Fruit fly (Drosophila melanogaster) whole organism, prepupa: ENCODE data around the gene Csp.
A peak's percentile ranks its signal among the peaks of the same experiment; 100 is the strongest.

ENCODE experiments used
- Blimp-1 ChIP-seq: fragments of 200-800 bp; sonication (Bioruptor generic); optimal IDR thresholded peaks from 3 replicates; lab custom pipeline; 2017; ENCODE audit warnings: missing biosample characterization, missing genetic modification characterization, mild to moderate bottlenecking, moderate library complexity, missing genetic modification reagents
- CG10631 ChIP-seq: fragments of 200-800 bp; sonication (Bioruptor generic); optimal IDR thresholded peaks from 2 replicates; lab custom pipeline; 2016; ENCODE audit warnings: missing biosample characterization, missing genetic modification characterization
- CG10669 ChIP-seq: fragments of 200-800 bp; sonication (Bioruptor generic); optimal IDR thresholded peaks from 3 replicates; lab custom pipeline; 2018; ENCODE audit warnings: missing biosample characterization, mild to moderate bottlenecking, missing genetic modification characterization, moderate library complexity
- CG11294 ChIP-seq: fragments of 200-800 bp; sonication (Bioruptor generic); IDR thresholded peaks from 2 replicates; pipeline ENCODE4 v1.3.6; 2022; ENCODE audit warnings: missing biosample characterization, missing genetic modification characterization
- CG11902 ChIP-seq: fragments of 200-800 bp; sonication (Bioruptor generic); optimal IDR thresholded peaks from 3 replicates; lab custom pipeline; 2016; ENCODE audit warnings: missing biosample characterization, missing genetic modification characterization
- CG1621 ChIP-seq: fragments of 200-800 bp; sonication (Bioruptor generic); optimal IDR thresholded peaks from 3 replicates; lab custom pipeline; 2018; ENCODE audit warnings: missing biosample characterization, mild to moderate bottlenecking, missing genetic modification characterization
- CG16779 ChIP-seq: fragments of 200-800 bp; sonication (Bioruptor generic); optimal IDR thresholded peaks from 3 replicates; lab custom pipeline; 2017; ENCODE audit warnings: missing biosample characterization, mild to moderate bottlenecking, missing genetic modification characterization
- CG3032 ChIP-seq: fragments of 200-800 bp; optimal IDR thresholded peaks from 2 replicates; lab custom pipeline; 2019; ENCODE audit warnings: missing biosample characterization, mild to moderate bottlenecking, missing genetic modification characterization, moderate library complexity
- CG31627 ChIP-seq: fragments of 200-800 bp; sonication (Bioruptor generic); optimal IDR thresholded peaks from 3 replicates; lab custom pipeline; 2016; ENCODE audit warnings: missing biosample characterization, missing genetic modification characterization
- CG32006 ChIP-seq: fragments of 200-800 bp; sonication (Bioruptor generic); optimal IDR thresholded peaks from 3 replicates; lab custom pipeline; 2017; ENCODE audit warnings: missing biosample characterization, mild to moderate bottlenecking, missing genetic modification characterization
- CG34406 ChIP-seq: fragments of 200-800 bp; sonication (Bioruptor generic); optimal IDR thresholded peaks from 3 replicates; lab custom pipeline; 2016; ENCODE audit warnings: missing biosample characterization, missing genetic modification characterization
- CG3919 ChIP-seq: fragments of 200-800 bp; sonication (Bioruptor generic); optimal IDR thresholded peaks from 3 replicates; lab custom pipeline; 2016; ENCODE audit warnings: missing biosample characterization, missing genetic modification characterization
- CG4318 ChIP-seq: fragments of 200-800 bp; sonication (Bioruptor generic); optimal IDR thresholded peaks from 3 replicates; lab custom pipeline; 2017; ENCODE audit warnings: missing biosample characterization, mild to moderate bottlenecking, missing genetic modification characterization
- CG6163 ChIP-seq: fragments of 200-800 bp; sonication (Bioruptor generic); IDR thresholded peaks from 3 replicates; pipeline ENCODE4 v1.3.6; 2022; ENCODE audit warnings: missing biosample characterization, missing genetic modification characterization
- CG6792 ChIP-seq: fragments of 200-800 bp; sonication (Bioruptor generic); optimal IDR thresholded peaks from 3 replicates; lab custom pipeline; 2016; ENCODE audit warnings: missing biosample characterization, missing genetic modification characterization
- CG6808 ChIP-seq: fragments of 200-800 bp; sonication (Bioruptor generic); optimal IDR thresholded peaks from 3 replicates; lab custom pipeline; 2017; ENCODE audit warnings: missing biosample characterization, missing genetic modification characterization, mild to moderate bottlenecking, moderate library complexity, missing genetic modification reagents
- CG7368 ChIP-seq: fragments of 200-800 bp; sonication (Bioruptor generic); optimal IDR thresholded peaks from 3 replicates; lab custom pipeline; 2016; ENCODE audit warnings: missing biosample characterization, missing genetic modification characterization
- CG8119 ChIP-seq: fragments of 200-800 bp; sonication (Bioruptor generic); IDR thresholded peaks from 3 replicates; pipeline ENCODE4 v1.3.6; 2022; ENCODE audit warnings: missing biosample characterization, missing genetic modification characterization
- CG8319 ChIP-seq: fragments of 200-800 bp; sonication (Bioruptor generic); optimal IDR thresholded peaks from 3 replicates; lab custom pipeline; 2016; ENCODE audit warnings: missing biosample characterization, missing genetic modification characterization
- Eip75B ChIP-seq: fragments of 200-800 bp; sonication (Bioruptor generic); optimal IDR thresholded peaks from 3 replicates; lab custom pipeline; 2016; ENCODE audit warnings: missing biosample characterization, missing genetic modification characterization
- Eip78C ChIP-seq: fragments of 200-800 bp; sonication (Bioruptor generic); peaks from one replicate; lab custom pipeline; 2016; ENCODE audit warnings: missing biosample characterization, missing genetic modification characterization
- Eip93F ChIP-seq: fragments of 200-800 bp; sonication (Bioruptor generic); optimal IDR thresholded peaks from 2 replicates; lab custom pipeline; 2016; ENCODE audit warnings: missing biosample characterization, mild to moderate bottlenecking, missing genetic modification characterization
- Ets96B ChIP-seq: fragments of 200-800 bp; optimal IDR thresholded peaks from 2 replicates; lab custom pipeline; 2019; ENCODE audit warnings: missing biosample characterization, mild to moderate bottlenecking, missing genetic modification characterization, moderate library complexity
- Gug ChIP-seq: fragments of 200-800 bp; sonication (Bioruptor generic); IDR thresholded peaks from 2 replicates; pipeline ENCODE4 v1.3.6; 2022; ENCODE audit warnings: missing biosample characterization, missing genetic modification characterization
- Hr39 ChIP-seq: fragments of 200-800 bp; sonication (Bioruptor generic); optimal IDR thresholded peaks from 2 replicates; lab custom pipeline; 2016; ENCODE audit warnings: missing biosample characterization, missing genetic modification characterization
- Hr4 ChIP-seq: fragments of 200-800 bp; sonication (Bioruptor generic); optimal IDR thresholded peaks from 3 replicates; lab custom pipeline; 2016; ENCODE audit warnings: missing biosample characterization, missing genetic modification characterization
- Lpt ChIP-seq: fragments of 200-800 bp; sonication (Bioruptor generic); optimal IDR thresholded peaks from 3 replicates; lab custom pipeline; 2016; ENCODE audit warnings: missing biosample characterization, missing genetic modification characterization
- Met ChIP-seq: fragments of 200-800 bp; sonication (Bioruptor generic); optimal IDR thresholded peaks from 3 replicates; lab custom pipeline; 2016; ENCODE audit warnings: missing biosample characterization, missing genetic modification characterization
- OdsH ChIP-seq: fragments of 200-800 bp; sonication (Bioruptor generic); optimal IDR thresholded peaks from 3 replicates; lab custom pipeline; 2016; ENCODE audit warnings: missing biosample characterization, missing genetic modification characterization
- Smox ChIP-seq: fragments of 200-800 bp; sonication (Bioruptor generic); optimal IDR thresholded peaks from 3 replicates; lab custom pipeline; 2016; ENCODE audit warnings: missing biosample characterization, missing genetic modification characterization
- Sox102F ChIP-seq: fragments of 200-800 bp; sonication (Bioruptor generic); optimal IDR thresholded peaks from 2 replicates; lab custom pipeline; 2016; ENCODE audit warnings: missing biosample characterization, mild to moderate bottlenecking, missing genetic modification characterization
- Sox15 ChIP-seq: fragments of 200-800 bp; sonication (Bioruptor generic); optimal IDR thresholded peaks from 3 replicates; lab custom pipeline; 2016; ENCODE audit warnings: missing biosample characterization, missing genetic modification characterization
- achi ChIP-seq: fragments of 200-800 bp; sonication (Bioruptor generic); optimal IDR thresholded peaks from 3 replicates; lab custom pipeline; 2016; ENCODE audit warnings: missing biosample characterization, missing genetic modification characterization
- cyc ChIP-seq: fragments of 200-800 bp; sonication (Bioruptor generic); optimal IDR thresholded peaks from 3 replicates; lab custom pipeline; 2016; ENCODE audit warnings: missing biosample characterization, missing genetic modification characterization
- dac ChIP-seq: fragments of 200-800 bp; sonication (Bioruptor generic); optimal IDR thresholded peaks from 2 replicates; lab custom pipeline; 2017; ENCODE audit warnings: missing biosample characterization, mild to moderate bottlenecking, missing genetic modification characterization
- dsx ChIP-seq: fragments of 200-800 bp; optimal IDR thresholded peaks from 3 replicates; lab custom pipeline; 2019; ENCODE audit warnings: missing biosample characterization, mild to moderate bottlenecking, missing genetic modification characterization, moderate library complexity; ENCODE audit not compliant: poor library complexity, severe bottlenecking
- eg ChIP-seq: fragments of 200-800 bp; sonication (Bioruptor generic); IDR thresholded peaks from 3 replicates; pipeline ENCODE4 v1.3.6; 2022; ENCODE audit warnings: missing biosample characterization, missing genetic modification characterization
- esn ChIP-seq: fragments of 200-800 bp; sonication (Bioruptor generic); optimal IDR thresholded peaks from 2 replicates; lab custom pipeline; 2016; ENCODE audit warnings: missing biosample characterization, mild to moderate bottlenecking, missing genetic modification characterization, moderate library complexity
- fd59A ChIP-seq: fragments of 200-800 bp; sonication (Bioruptor generic); optimal IDR thresholded peaks from 2 replicates; lab custom pipeline; 2017; ENCODE audit warnings: missing biosample characterization, mild to moderate bottlenecking, missing genetic modification characterization, missing genetic modification reagents
- fd85E ChIP-seq: fragments of 200-800 bp; sonication (Bioruptor generic); optimal IDR thresholded peaks from 3 replicates; lab custom pipeline; 2016; ENCODE audit warnings: missing biosample characterization, missing genetic modification characterization
- lz ChIP-seq: fragments of 200-800 bp; sonication (Bioruptor generic); optimal IDR thresholded peaks from 3 replicates; lab custom pipeline; 2016; ENCODE audit warnings: missing biosample characterization, missing genetic modification characterization
- pdm3 ChIP-seq: fragments of 200-800 bp; sonication (Bioruptor generic); optimal IDR thresholded peaks from 3 replicates; lab custom pipeline; 2016; ENCODE audit warnings: missing biosample characterization, missing genetic modification characterization
- spab ChIP-seq: fragments of 200-800 bp; sonication (Bioruptor generic); optimal IDR thresholded peaks from 2 replicates; lab custom pipeline; 2017; ENCODE audit warnings: missing biosample characterization, mild to moderate bottlenecking, missing genetic modification characterization, missing genetic modification reagents
- ss ChIP-seq, 2 experiments: fragments of 200-800 bp; sonication (Bioruptor generic); optimal IDR thresholded peaks; 2 replicates in 1 of 2; 3 replicates in 1 of 2; lab custom pipeline; 2017 to 2018; ENCODE audit warnings: mild to moderate bottlenecking in 2 of 2, missing biosample characterization in 2 of 2, missing genetic modification characterization in 2 of 2, moderate library complexity in 1 of 2
- svp ChIP-seq: fragments of 200-800 bp; sonication (Bioruptor generic); peaks from one replicate; lab custom pipeline; 2016; ENCODE audit warnings: missing biosample characterization, missing genetic modification characterization
- vri ChIP-seq: fragments of 200-800 bp; sonication (Bioruptor generic); optimal IDR thresholded peaks from 3 replicates; lab custom pipeline; 2016; ENCODE audit warnings: missing biosample characterization, mild to moderate bottlenecking, missing genetic modification characterization

Csp gene

dm6 chr3L:22266535-22266934, 647 bp upstream of the Csp start, which contains the start of gene CG11523 (continued):
- TF ChIP-seq Sox102F (GFP tag; lab: Kevin White, UChicago) (no peak), dac (no peak), Hr4 (no peak), ss (GFP tag; optimal IDR thresholded peaks at IDR 0.05; lab: Kevin White, UChicago) (no peak), CG6792 (no peak), Gug (GFP tag; lab: Robert Waterston, UW) (no peak), CG7368 (GFP tag; lab: Kevin White, UChicago) (no peak), vri (GFP tag; lab: Kevin White, UChicago) (no peak), fd85E (GFP tag; lab: Kevin White, UChicago) (no peak), Ets96B (tag; lab: Kevin White, UChicago) (no peak)

dm6 chr3L:22273529-22274301, 6.5 kb downstream of the Csp start, which contains the start of gene Srpk79D:
Gene Srpk79D (plus strand): TSS chr3L:22273985.
- TF ChIP-seq Eip75B (GFP tag; lab: Kevin White, UChicago) = no peak
- TF ChIP-seq CG7368 (GFP tag; lab: Kevin White, UChicago) = no peak
- no peak for TF ChIP-seq CG11902 (GFP tag; lab: Kevin White, UChicago)
- peak; percentile 19 for TF ChIP-seq Hr39
- TF ChIP-seq CG32006 (GFP tag; lab: Kevin White, UChicago) = no peak
- peak; percentile 1 for TF ChIP-seq CG31627 (GFP tag; lab: Kevin White, UChicago)
- TF ChIP-seq lz (GFP tag; lab: Kevin White, UChicago) = no peak
- TF ChIP-seq Hr4 = no peak
- TF ChIP-seq cyc (GFP tag; lab: Kevin White, UChicago) = no peak
- TF ChIP-seq eg (GFP tag; lab: Robert Waterston, UW) = no peak
- TF ChIP-seq CG4318 = no peak
- no peak for TF ChIP-seq Sox15
- no peak for TF ChIP-seq svp (GFP tag; lab: Kevin White, UChicago)
- TF ChIP-seq CG6163 (GFP tag; lab: Robert Waterston, UW) = no peak
- no peak for TF ChIP-seq Sox102F (GFP tag; lab: Kevin White, UChicago)
- no peak for TF ChIP-seq CG34406 (GFP tag; lab: Kevin White, UChicago)
- TF ChIP-seq esn (GFP tag; lab: Kevin White, UChicago) = peak; percentile 4
- no peak for TF ChIP-seq Lpt (GFP tag; lab: Kevin White, UChicago)
- peak; percentile 7 for TF ChIP-seq Met
- TF ChIP-seq CG8319 = no peak
- TF ChIP-seq Ets96B (tag; lab: Kevin White, UChicago) = no peak
- no peak for TF ChIP-seq dsx (GFP tag; lab: Kevin White, UChicago)
- no peak for TF ChIP-seq CG10669 (GFP tag; lab: Kevin White, UChicago)
- TF ChIP-seq OdsH (GFP tag; lab: Kevin White, UChicago) = no peak
- TF ChIP-seq Eip78C (GFP tag; lab: Kevin White, UChicago) = peak; percentile 56
- TF ChIP-seq pdm3 = no peak
- peak; percentile 4 for TF ChIP-seq Smox
- no peak for TF ChIP-seq CG3032 (tag; lab: Kevin White, UChicago)
- TF ChIP-seq CG10631 (GFP tag; lab: Kevin White, UChicago) = no peak
- TF ChIP-seq CG16779 (tag; lab: Kevin White, UChicago) = no peak
- no peak for TF ChIP-seq CG11294 (GFP tag; lab: Robert Waterston, UW)

dm6 chr3L:22275989-22276388, 8.8 kb downstream of the Csp start:
- peak; percentile 4 for TF ChIP-seq CG32006 (GFP tag; lab: Kevin White, UChicago)
- peak; percentile 2 for TF ChIP-seq Hr4
- TF ChIP-seq Eip93F = no peak
- no peak for TF ChIP-seq fd85E (GFP tag; lab: Kevin White, UChicago)
- no peak for TF ChIP-seq esn (GFP tag; lab: Kevin White, UChicago)
- no peak for TF ChIP-seq spab (GFP tag; lab: Kevin White, UChicago)
- no peak for TF ChIP-seq fd59A (GFP tag; lab: Kevin White, UChicago)
- 0 out of 3 replicates have a peak, but pooled peaks have one; percentile 23 for TF ChIP-seq CG8119
- TF ChIP-seq CG3919 = peak; percentile 15
- no peak for TF ChIP-seq CG1621 (tag; lab: Kevin White, UChicago)
- TF ChIP-seq Eip78C (GFP tag; lab: Kevin White, UChicago) = peak; percentile 70
- TF ChIP-seq Blimp-1 (GFP tag; lab: Kevin White, UChicago) = no peak
- TF ChIP-seq OdsH (GFP tag; lab: Kevin White, UChicago) = peak; percentile 23
- no peak for TF ChIP-seq Ets96B (tag; lab: Kevin White, UChicago)
- TF ChIP-seq eg (GFP tag; lab: Robert Waterston, UW) = peak; percentile 33; the same call in 1 of the 3 replicates
- peak; percentile 10 for TF ChIP-seq CG6808 (GFP tag; lab: Kevin White, UChicago)
- no peak for TF ChIP-seq achi (GFP tag; lab: Kevin White, UChicago)
- TF ChIP-seq dsx (GFP tag; lab: Kevin White, UChicago) = no peak
- TF ChIP-seq Smox = no peak
- no peak for TF ChIP-seq CG34406 (GFP tag; lab: Kevin White, UChicago)
- no peak for TF ChIP-seq ss (GFP tag; optimal IDR thresholded peaks at IDR 0.05; lab: Kevin White, UChicago)
- no peak for TF ChIP-seq CG6792
